Worm (Caenorhabditis elegans): ENCODE results near the gene rev-3.

DNA sequence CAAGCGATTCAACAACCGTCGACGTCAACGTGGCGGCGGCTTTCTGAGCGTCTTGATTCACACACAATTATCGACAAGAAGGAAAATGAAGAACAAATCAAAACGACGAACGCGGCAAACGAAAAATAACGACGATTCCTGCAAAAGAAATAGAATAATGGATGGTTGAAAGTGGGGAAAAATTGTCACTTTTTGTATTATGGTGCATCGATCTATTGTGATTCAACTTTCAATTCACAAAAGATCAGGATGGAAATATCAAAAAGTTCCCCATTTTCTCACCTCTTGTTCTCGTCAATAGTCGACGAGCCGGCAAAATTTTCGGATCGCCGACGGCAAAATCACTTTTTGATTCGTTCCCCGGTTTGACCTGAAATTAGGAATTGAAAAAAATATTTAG is 42.9 kb upstream of the rev-3 start, which contains the start of the genes R12B2.13 and mdt-15:
- TF ChIP-seq flt-1 (GFP tag; IDR thresholded peaks at IDR 0.05), result no peak
- TF ChIP-seq med-1 (GFP tag; optimal IDR thresholded peaks at IDR 0.05; ENCODE audit: insufficient read depth), result no peak
- TF ChIP-seq ztf-29 (GFP tag; IDR thresholded peaks at IDR 0.05), result no peak
- no peak for TF ChIP-seq klf-2 (GFP tag; conservative IDR thresholded peaks at IDR 0.05)
- TF ChIP-seq ref-1 (GFP tag; conservative IDR thresholded peaks at IDR 0.05), result no peak
- no peak for TF ChIP-seq tab-1 (GFP tag; IDR thresholded peaks at IDR 0.05)

Data from whole organism, midembryonic.